Worm (Caenorhabditis elegans) whole organism, early embryonic: ENCODE measurements around the gene cyp-25A3.

ENCODE experiments used
- F13C5.2 ChIP-seq: sonication (generic microtip); optimal IDR thresholded peaks from 2 replicates; lab custom pipeline; 2017; ENCODE audit warnings: mild to moderate bottlenecking, missing genetic modification characterization, inconsistent platforms, missing compliant biosample characterization
- ama-1 ChIP-seq: fragments of 150-350 bp; optimal IDR thresholded peaks from 2 replicates; lab custom pipeline; 2014
- ceh-13 ChIP-seq: fragments of 200-800 bp; sonication (Bioruptor generic); optimal IDR thresholded peaks from 2 replicates; lab custom pipeline; 2018; ENCODE audit warnings: mild to moderate bottlenecking, missing genetic modification characterization, missing compliant biosample characterization
- ceh-36 ChIP-seq: sonication (generic microtip); optimal IDR thresholded peaks from 2 replicates; lab custom pipeline; 2016; ENCODE audit warnings: missing genetic modification characterization, inconsistent platforms, missing compliant biosample characterization
- hmbx-1 ChIP-seq: sonication (generic microtip); optimal IDR thresholded peaks from 2 replicates; lab custom pipeline; 2016; ENCODE audit warnings: mild to moderate bottlenecking, missing genetic modification characterization, missing compliant biosample characterization
- hmg-4 ChIP-seq: fragments of 200-800 bp; sonication (Bioruptor generic); optimal IDR thresholded peaks from 2 replicates; lab custom pipeline; 2018; ENCODE audit warnings: mild to moderate bottlenecking, missing genetic modification characterization, missing compliant biosample characterization
- pes-1 ChIP-seq: fragments of 200-800 bp; sonication (Bioruptor generic); IDR thresholded peaks from 2 replicates; pipeline ENCODE4 v1.3.6; 2022; ENCODE audit warnings: missing genetic modification reagents, missing genetic modification characterization, missing compliant biosample characterization
- sea-1 ChIP-seq: fragments of 200-800 bp; sonication (Bioruptor generic); conservative IDR thresholded peaks from 2 replicates; pipeline ENCODE4 v1.3.6; 2022; ENCODE audit warnings: missing genetic modification characterization, missing compliant biosample characterization
- tbx-37 ChIP-seq: fragments of 200-800 bp; sonication (Bioruptor generic); conservative IDR thresholded peaks from 2 replicates; pipeline ENCODE4 v1.3.6; 2022; ENCODE audit warnings: missing genetic modification reagents, missing genetic modification characterization, missing compliant biosample characterization

- TF ChIP-seq ama-1, result no peak
- TF ChIP-seq hmbx-1, result no peak
- TF ChIP-seq tbx-37 (GFP tag; lab: Robert Waterston, UW), result no peak
- no peak for TF ChIP-seq ceh-36
- TF ChIP-seq ceh-13, result no peak
- no peak for TF ChIP-seq sea-1 (GFP tag; lab: Robert Waterston, UW)
- no peak for TF ChIP-seq hmg-4 (GFP tag; lab: Kevin White, UChicago)
- no peak for TF ChIP-seq pes-1 (GFP tag; lab: Robert Waterston, UW)
- no peak for TF ChIP-seq F13C5.2 (tag; lab: Kevin White, UChicago)
These were observed 35.4 kb upstream of the cyp-25A3 start for ce11 chrIII:3874895-3875294.
